Worm (Caenorhabditis elegans) whole organism, midembryonic: ENCODE data around the gene twk-39.
"Not testable (repeated sequence)": the region's sequence is repeated elsewhere in the genome, so short reads cannot be mapped to it uniquely, and the experiment has no call there.

Experiments
- T22C8.4 ChIP-seq: fragments of 200-800 bp; sonication (Bioruptor generic); IDR thresholded peaks from 2 replicates; pipeline ENCODE4 v1.3.6; 2022; ENCODE audit warnings: missing genetic modification characterization, missing compliant biosample characterization
- cog-1 ChIP-seq: sonication (generic microtip); optimal IDR thresholded peaks from 2 replicates; lab custom pipeline; 2016; ENCODE audit warnings: missing genetic modification characterization, missing compliant biosample characterization
- flt-1 ChIP-seq: fragments of 200-800 bp; sonication (Bioruptor generic); IDR thresholded peaks from 2 replicates; pipeline ENCODE4 v1.3.6; 2022; ENCODE audit warnings: missing genetic modification characterization, missing compliant biosample characterization
- klf-2 ChIP-seq: fragments of 200-800 bp; sonication (Bioruptor generic); conservative IDR thresholded peaks from 2 replicates; pipeline ENCODE4 v1.3.6; 2022; ENCODE audit warnings: missing genetic modification reagents, missing genetic modification characterization, missing compliant biosample characterization
- med-1 ChIP-seq: sonication (generic microtip); optimal IDR thresholded peaks from 2 replicates; lab custom pipeline; 2017; ENCODE audit warnings: missing genetic modification characterization, mild to moderate bottlenecking, missing compliant biosample characterization, antibody characterized with exemption, missing genetic modification reagents; ENCODE audit not compliant: insufficient read depth
- ref-1 ChIP-seq: fragments of 200-800 bp; sonication (Bioruptor generic); conservative IDR thresholded peaks from 2 replicates; pipeline ENCODE4 v1.3.6; 2022; ENCODE audit warnings: missing genetic modification reagents, missing genetic modification characterization, missing compliant biosample characterization
- tab-1 ChIP-seq: fragments of 200-800 bp; sonication (Bioruptor generic); IDR thresholded peaks from 2 replicates; pipeline ENCODE4 v1.3.6; 2022; ENCODE audit warnings: missing genetic modification characterization, missing compliant biosample characterization
- ztf-23 ChIP-seq: fragments of 200-800 bp; sonication (Bioruptor generic); IDR thresholded peaks from 2 replicates; pipeline ENCODE4 v1.3.6; 2022; ENCODE audit warnings: missing genetic modification reagents, missing genetic modification characterization, missing compliant biosample characterization
- ztf-29 ChIP-seq: fragments of 200-800 bp; sonication (Bioruptor generic); IDR thresholded peaks from 2 replicates; pipeline ENCODE4 v1.3.6; 2022; ENCODE audit warnings: missing genetic modification reagents, missing genetic modification characterization, missing compliant biosample characterization

The twk-39 gene

DNA sequence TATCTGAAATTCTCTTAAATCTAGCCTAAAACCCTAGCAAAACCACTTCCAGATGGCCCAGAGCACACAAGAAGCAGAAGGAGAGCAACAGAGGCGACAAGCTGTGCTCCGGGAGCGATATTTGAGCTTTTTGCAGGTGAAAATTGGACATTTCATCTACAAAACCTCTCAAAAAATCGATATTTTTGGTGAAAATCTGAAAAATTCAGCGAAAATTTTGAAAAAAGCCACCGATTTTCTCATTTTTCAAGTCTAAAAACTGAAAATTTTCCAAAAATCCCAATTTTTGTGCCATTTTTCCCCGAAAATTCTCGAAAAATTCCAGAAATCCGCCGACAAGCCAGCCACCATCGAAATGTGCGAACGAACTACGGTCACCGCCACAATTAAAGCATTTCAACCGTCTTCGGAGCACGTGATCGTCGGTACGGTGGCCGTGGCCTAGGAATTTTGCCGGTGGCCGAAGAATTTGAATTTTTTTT lies 15.3 kb upstream of the twk-39 start, which contains the start of gene C24H11.5:
Gene C24H11.5 (plus strand): TSS at position 51 of the 482 bp plus-strand sequence.
- TF ChIP-seq med-1 (GFP tag; lab: Kevin White, UChicago) (no peak), T22C8.4 (no peak), klf-2 (GFP tag; lab: Robert Waterston, UW) (no peak), ztf-23 (GFP tag; lab: Robert Waterston, UW) (no peak), ztf-29 (GFP tag; lab: Robert Waterston, UW) (no peak)

- TF ChIP-seq ref-1 (GFP tag; lab: Robert Waterston, UW) (no peak), ztf-29 (GFP tag; lab: Robert Waterston, UW) (no peak), tab-1 (no peak), med-1 (GFP tag; lab: Kevin White, UChicago) (no peak), flt-1 (no peak), T22C8.4 (no peak), cog-1 (tag; lab: Kevin White, UChicago) (no peak)
Observed at ce11 chrIII:11781800-11782199, 13.7 kb upstream of the twk-39 start, which contains the start of gene srd-74. TSS of gene srd-74 (plus strand) at chrIII:11782100.

DNA sequence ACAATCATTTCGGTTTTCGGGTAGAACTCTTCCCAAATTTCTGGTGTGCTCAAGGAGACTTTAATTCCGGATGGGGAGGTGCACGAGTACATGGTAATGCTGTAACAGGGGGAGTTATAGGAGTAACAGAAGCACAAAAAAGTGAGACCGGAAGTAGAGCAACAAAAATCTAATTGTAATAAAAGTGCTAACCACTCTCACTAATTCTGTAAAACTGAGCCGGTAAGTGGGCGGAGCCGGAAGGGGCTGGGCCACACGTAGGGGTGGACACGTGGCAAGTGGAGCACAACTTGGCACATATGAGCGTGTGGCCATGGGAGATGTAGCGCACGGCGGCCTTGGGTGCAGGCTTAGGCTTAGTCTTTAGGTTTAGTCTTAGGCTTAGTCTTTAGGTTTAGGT lies 9.6 kb upstream of the twk-39 start, which contains the start of gene tbx-38:
Gene tbx-38 (minus strand): TSS at position 101 of the 400 bp plus-strand sequence.
- TF ChIP-seq cog-1 (tag; lab: Kevin White, UChicago) (no peak), med-1 (GFP tag; lab: Kevin White, UChicago) (no peak), tab-1 (no peak), T22C8.4 (no peak)

DNA sequence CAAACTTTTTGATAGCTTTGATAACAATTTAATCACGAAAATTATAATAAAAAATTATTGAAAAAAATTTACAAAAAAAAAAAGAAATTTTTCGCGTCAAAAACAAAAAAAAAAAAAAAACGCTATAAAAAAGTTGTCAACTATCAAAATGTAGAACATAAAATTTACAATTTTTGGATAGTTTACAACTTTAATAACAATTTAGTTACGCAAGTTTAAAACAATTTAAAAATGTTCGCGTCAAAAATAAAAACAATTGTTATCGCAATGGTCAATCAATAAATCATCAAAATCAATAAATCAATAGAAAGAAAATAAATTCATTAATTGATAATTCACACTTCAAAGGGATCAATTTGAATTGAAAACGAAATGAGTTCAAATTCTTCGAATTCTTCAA lies 8.2 kb upstream of the twk-39 start, which contains the start of gene C24H11.1:
Gene C24H11.1 (plus strand): TSS at position 301 of the 400 bp plus-strand sequence.
- not testable (repeated sequence) for TF ChIP-seq flt-1; ref-1 (GFP tag; lab: Robert Waterston, UW); tab-1

- TF ChIP-seq ref-1 (GFP tag; lab: Robert Waterston, UW) = no peak
- TF ChIP-seq T22C8.4 = no peak
- no peak for TF ChIP-seq flt-1
- TF ChIP-seq med-1 (GFP tag; lab: Kevin White, UChicago) = no peak
- TF ChIP-seq klf-2 (GFP tag; lab: Robert Waterston, UW) = no peak
- no peak for TF ChIP-seq ztf-23 (GFP tag; lab: Robert Waterston, UW)
- no peak for TF ChIP-seq cog-1 (tag; lab: Kevin White, UChicago)
- TF ChIP-seq ztf-29 (GFP tag; lab: Robert Waterston, UW) = no peak
- TF ChIP-seq tab-1 = no peak
Observed at ce11 chrIII:11789480-11789879, 6.1 kb upstream of the twk-39 start.

DNA sequence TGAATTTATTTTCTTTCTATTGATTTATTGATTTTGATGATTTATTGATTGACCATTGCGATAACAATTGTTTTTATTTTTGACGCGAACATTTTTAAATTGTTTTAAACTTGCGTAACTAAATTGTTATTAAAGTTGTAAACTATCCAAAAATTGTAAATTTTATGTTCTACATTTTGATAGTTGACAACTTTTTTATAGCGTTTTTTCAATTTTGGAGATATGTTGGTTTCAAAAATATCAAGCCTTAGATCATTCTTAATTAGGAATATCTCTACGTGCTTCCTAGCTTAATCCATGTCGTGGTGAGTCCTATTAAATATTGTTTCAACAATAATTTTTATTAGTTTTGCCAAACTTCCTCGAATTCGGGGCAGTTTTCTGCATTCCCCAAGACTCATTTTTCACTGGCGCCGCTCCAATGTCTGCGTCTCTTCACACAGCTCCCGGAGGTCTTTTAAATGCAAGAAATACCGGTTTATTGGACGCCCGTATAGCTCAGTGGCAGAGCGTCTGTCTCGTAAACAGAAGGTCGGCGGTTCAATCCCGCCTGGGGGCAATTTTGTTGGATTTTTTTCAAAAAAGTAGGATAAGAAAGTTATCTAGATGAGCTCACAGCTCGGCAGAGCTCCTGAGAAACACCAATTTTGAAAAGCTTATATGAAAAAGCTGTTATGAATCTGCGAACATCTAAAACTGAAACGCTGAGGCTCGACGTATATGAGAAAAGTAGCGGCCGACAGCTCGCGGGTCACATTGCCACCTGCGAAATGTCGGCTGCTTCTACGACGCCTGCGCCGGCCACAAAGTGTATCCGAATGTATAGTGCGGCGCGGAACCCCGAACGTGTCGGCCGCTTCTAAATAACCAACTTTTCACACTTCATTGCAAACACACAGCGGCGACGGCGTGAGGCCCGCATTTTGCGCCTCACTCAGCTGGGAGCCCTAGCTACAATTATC lies 3.0 kb upstream of the twk-39 start, which contains the start of gene C24H11.2:
Gene C24H11.2 (minus strand): TSS at position 51 of the 962 bp plus-strand sequence.
- TF ChIP-seq T22C8.4 (peak; percentile 35; the same call in 1 of the 2 replicates), tab-1 (peak; percentile 69; the same call in 1 of the 2 replicates), ztf-23 (GFP tag; lab: Robert Waterston, UW) (peak; percentile 71; the same call in 1 of the 2 replicates), cog-1 (tag; lab: Kevin White, UChicago) (peak; percentile 4), flt-1 (peak; percentile 73), klf-2 (GFP tag; lab: Robert Waterston, UW) (peak; percentile 76)

ce11 chrIII:11794389-11794788 lies 1.2 kb upstream of the twk-39 start:
- no peak for TF ChIP-seq T22C8.4
- TF ChIP-seq ref-1 (GFP tag; lab: Robert Waterston, UW) = no peak
- TF ChIP-seq med-1 (GFP tag; lab: Kevin White, UChicago) = no peak
- TF ChIP-seq tab-1 = no peak

DNA sequence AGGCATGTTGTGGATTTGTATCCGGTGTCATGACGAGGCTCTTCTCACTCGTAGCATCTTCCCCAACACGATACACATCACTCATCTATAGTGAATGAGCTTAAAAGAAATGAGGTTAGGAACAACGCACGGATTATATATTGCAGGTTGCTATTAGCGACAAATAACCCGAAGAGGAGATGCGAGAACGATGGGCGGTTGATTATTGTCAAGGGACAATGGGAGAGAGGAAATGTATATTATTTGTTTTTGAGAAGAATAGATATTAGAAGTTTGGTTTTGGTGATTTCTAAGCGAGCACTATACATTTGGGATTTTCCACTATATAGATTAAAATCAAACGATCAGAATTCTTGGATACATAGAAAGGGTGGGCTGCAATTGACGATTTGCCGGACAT lies 11.1 kb downstream of the twk-39 start, which contains the start of gene C18D11.7:
Gene C18D11.7 (minus strand): TSS at position 101 of the 400 bp plus-strand sequence.
- TF ChIP-seq flt-1 = no peak
- no peak for TF ChIP-seq tab-1
- no peak for TF ChIP-seq cog-1 (tag; lab: Kevin White, UChicago)
- no peak for TF ChIP-seq klf-2 (GFP tag; lab: Robert Waterston, UW)
- no peak for TF ChIP-seq T22C8.4
- no peak for TF ChIP-seq ztf-23 (GFP tag; lab: Robert Waterston, UW)
- no peak for TF ChIP-seq ref-1 (GFP tag; lab: Robert Waterston, UW)
- TF ChIP-seq med-1 (GFP tag; lab: Kevin White, UChicago) = no peak
- no peak for TF ChIP-seq ztf-29 (GFP tag; lab: Robert Waterston, UW)

ce11 chrIII:11807418-11807817 lies 11.9 kb downstream of the twk-39 start, which contains the start of gene C18D11.10:
TSS of gene C18D11.10 (plus strand) at chrIII:11807718.
- TF ChIP-seq med-1 (GFP tag; lab: Kevin White, UChicago) (no peak), ztf-23 (GFP tag; lab: Robert Waterston, UW) (no peak), ref-1 (GFP tag; lab: Robert Waterston, UW) (no peak), T22C8.4 (no peak), tab-1 (no peak), flt-1 (no peak)

- TF ChIP-seq klf-2 (GFP tag; lab: Robert Waterston, UW) (no peak), med-1 (GFP tag; lab: Kevin White, UChicago) (no peak), ztf-23 (GFP tag; lab: Robert Waterston, UW) (no peak), ztf-29 (GFP tag; lab: Robert Waterston, UW) (no peak), flt-1 (no peak), tab-1 (no peak), cog-1 (tag; lab: Kevin White, UChicago) (no peak), ref-1 (GFP tag; lab: Robert Waterston, UW) (no peak)
Observed at ce11 chrIII:11808818-11809217, 13.3 kb downstream of the twk-39 start, which contains the start of gene C18D11.9. TSS of gene C18D11.9 (plus strand) at chrIII:11809118.
